Worm (Caenorhabditis elegans) whole organism, early embryonic: ENCODE results near the gene spe-49.

ENCODE experiments used
- B0310.2 ChIP-seq: sonication (generic microtip); optimal IDR thresholded peaks from 2 replicates; lab custom pipeline; 2016; ENCODE audit warnings: mild to moderate bottlenecking, missing genetic modification characterization, missing compliant biosample characterization
- aly-1 ChIP-seq: sonication (generic microtip); optimal IDR thresholded peaks from 2 replicates; lab custom pipeline; 2016; ENCODE audit warnings: missing genetic modification characterization, missing compliant biosample characterization
- ama-1 ChIP-seq: fragments of 150-350 bp; optimal IDR thresholded peaks from 2 replicates; lab custom pipeline; 2014
- ceh-13 ChIP-seq: fragments of 200-800 bp; sonication (Bioruptor generic); optimal IDR thresholded peaks from 2 replicates; lab custom pipeline; 2018; ENCODE audit warnings: mild to moderate bottlenecking, missing genetic modification characterization, missing compliant biosample characterization
- ceh-36 ChIP-seq: sonication (generic microtip); optimal IDR thresholded peaks from 2 replicates; lab custom pipeline; 2016; ENCODE audit warnings: missing genetic modification characterization, inconsistent platforms, missing compliant biosample characterization
- ets-7 ChIP-seq: sonication (generic microtip); optimal IDR thresholded peaks from 2 replicates; lab custom pipeline; 2016; ENCODE audit warnings: missing genotype, missing genetic modification characterization, missing compliant biosample characterization
- flt-1 ChIP-seq: fragments of 200-800 bp; sonication (Bioruptor generic); IDR thresholded peaks from 2 replicates; pipeline ENCODE4 v1.3.6; 2022; ENCODE audit warnings: missing genetic modification characterization, missing compliant biosample characterization
- hmbx-1 ChIP-seq: sonication (generic microtip); optimal IDR thresholded peaks from 2 replicates; lab custom pipeline; 2016; ENCODE audit warnings: mild to moderate bottlenecking, missing genetic modification characterization, missing compliant biosample characterization
- hnd-1 ChIP-seq: sonication (generic microtip); optimal IDR thresholded peaks from 2 replicates; lab custom pipeline; 2016; ENCODE audit warnings: missing genetic modification characterization, missing compliant biosample characterization
- pes-1 ChIP-seq: fragments of 200-800 bp; sonication (Bioruptor generic); IDR thresholded peaks from 2 replicates; pipeline ENCODE4 v1.3.6; 2022; ENCODE audit warnings: missing genetic modification reagents, missing genetic modification characterization, missing compliant biosample characterization
- sea-1 ChIP-seq: fragments of 200-800 bp; sonication (Bioruptor generic); conservative IDR thresholded peaks from 2 replicates; pipeline ENCODE4 v1.3.6; 2022; ENCODE audit warnings: missing genetic modification characterization, missing compliant biosample characterization
- tbx-11 ChIP-seq: fragments of 200-800 bp; sonication (Bioruptor generic); IDR thresholded peaks from 2 replicates; pipeline ENCODE4 v1.3.6; 2022; ENCODE audit warnings: missing genetic modification characterization, missing compliant biosample characterization
- tbx-37 ChIP-seq: fragments of 200-800 bp; sonication (Bioruptor generic); conservative IDR thresholded peaks from 2 replicates; pipeline ENCODE4 v1.3.6; 2022; ENCODE audit warnings: missing genetic modification reagents, missing genetic modification characterization, missing compliant biosample characterization
- tra-4 ChIP-seq: sonication (generic microtip); optimal IDR thresholded peaks from 2 replicates; lab custom pipeline; 2017; ENCODE audit warnings: missing genetic modification characterization, missing compliant biosample characterization

ce11 chrV:6250959-6251598 is 30.1 kb upstream of the spe-49 start:
- TF ChIP-seq B0310.2 (tag; lab: Kevin White, UChicago) = no peak
- no peak for TF ChIP-seq hnd-1 (tag; lab: Kevin White, UChicago)
- TF ChIP-seq sea-1 (GFP tag; lab: Robert Waterston, UW) = no peak
- no peak for TF ChIP-seq ama-1 (lab: Kevin White, UChicago)
- TF ChIP-seq hmbx-1 (tag; lab: Kevin White, UChicago) = no peak
- TF ChIP-seq tra-4 (tag; lab: Kevin White, UChicago) = no peak
- no peak for TF ChIP-seq ets-7
- no peak for TF ChIP-seq flt-1 (GFP tag; lab: Robert Waterston, UW)
- no peak for TF ChIP-seq tbx-37
- TF ChIP-seq pes-1 (GFP tag; lab: Robert Waterston, UW) = no peak
- TF ChIP-seq ceh-36 (tag; lab: Kevin White, UChicago) = no peak
- TF ChIP-seq aly-1 (tag; lab: Kevin White, UChicago) = no peak
- no peak for TF ChIP-seq ceh-13 (GFP tag; lab: Kevin White, UChicago)
- TF ChIP-seq tbx-11 (GFP tag; lab: Robert Waterston, UW) = no peak
